Worm (Caenorhabditis elegans) whole organism, young adult: ENCODE data around the gene set-1.

ENCODE experiments used
- B0035.1 ChIP-seq: sonication (generic microtip); optimal IDR thresholded peaks from 2 replicates; lab custom pipeline; 2016; ENCODE audit warnings: missing genetic modification characterization, mild to moderate bottlenecking, missing compliant biosample characterization, missing genotype, missing genetic modification reagents
- B0261.1 ChIP-seq: sonication (generic microtip); optimal IDR thresholded peaks from 2 replicates; lab custom pipeline; 2016; ENCODE audit warnings: mild to moderate bottlenecking, missing genetic modification characterization, moderate library complexity, missing compliant biosample characterization
- B0336.3 ChIP-seq: fragments of 200-800 bp; sonication (Bioruptor generic); IDR thresholded peaks from 2 replicates; pipeline ENCODE4 v1.3.6; 2022; ENCODE audit warnings: missing genetic modification characterization, missing compliant biosample characterization
- C06A6.2 ChIP-seq: fragments of 200-800 bp; sonication (Bioruptor generic); conservative IDR thresholded peaks from 2 replicates; pipeline ENCODE4 v1.3.6; 2022; ENCODE audit warnings: missing genetic modification characterization, missing compliant biosample characterization
- D2030.7 ChIP-seq: fragments of 200-800 bp; sonication (Bioruptor generic); IDR thresholded peaks from 2 replicates; pipeline ENCODE4 v1.3.6; 2022; ENCODE audit warnings: missing genetic modification reagents, missing genetic modification characterization, missing compliant biosample characterization
- F22D6.2 ChIP-seq: sonication (generic microtip); optimal IDR thresholded peaks from 2 replicates; lab custom pipeline; 2016; ENCODE audit warnings: mild to moderate bottlenecking, missing genetic modification characterization, missing compliant biosample characterization
- F33H1.4 ChIP-seq: fragments of 200-800 bp; sonication (Bioruptor generic); IDR thresholded peaks from 2 replicates; pipeline ENCODE4 v1.3.6; 2022; ENCODE audit warnings: missing genetic modification reagents, missing genetic modification characterization, missing compliant biosample characterization
- F49E8.2 ChIP-seq: sonication (generic microtip); optimal IDR thresholded peaks from 3 replicates; lab custom pipeline; 2017; ENCODE audit warnings: missing genetic modification characterization, mild to moderate bottlenecking, missing compliant biosample characterization, antibody characterized with exemption, moderate library complexity; ENCODE audit not compliant: insufficient read depth
- T07F8.4 ChIP-seq: sonication (generic microtip); optimal IDR thresholded peaks from 2 replicates; lab custom pipeline; 2016; ENCODE audit warnings: mild to moderate bottlenecking, missing genetic modification characterization, moderate library complexity, missing compliant biosample characterization
- Y53F4B.3 ChIP-seq: fragments of 200-800 bp; sonication (Bioruptor generic); IDR thresholded peaks from 2 replicates; pipeline ENCODE4 v1.3.6; 2022; ENCODE audit warnings: missing genetic modification reagents, missing genetic modification characterization, missing compliant biosample characterization
- Y95B8A.8 ChIP-seq: fragments of 200-800 bp; sonication (Bioruptor generic); IDR thresholded peaks from 2 replicates; pipeline ENCODE4 v1.3.6; 2022; ENCODE audit warnings: missing genetic modification reagents, missing genetic modification characterization, missing compliant biosample characterization
- ama-1 ChIP-seq, 3 experiments: fragments of 150-350 bp in 1 of 3; sonication (generic microtip) in 2 of 3; optimal IDR thresholded peaks; 2 replicates each; lab custom pipeline; 2014 to 2018; ENCODE audit warnings: missing biosample characterization in 2 of 3, missing genetic modification characterization in 2 of 3, missing genetic modification reagents in 2 of 3
- aptf-2 ChIP-seq: fragments of 200-800 bp; sonication (Bioruptor generic); conservative IDR thresholded peaks from 2 replicates; pipeline ENCODE4 v1.3.6; 2022; ENCODE audit warnings: missing genetic modification reagents, missing genetic modification characterization, missing compliant biosample characterization
- athp-1 ChIP-seq: sonication (generic microtip); optimal IDR thresholded peaks from 2 replicates; lab custom pipeline; 2017; ENCODE audit warnings: mild to moderate bottlenecking, missing genetic modification characterization, missing compliant biosample characterization
- attf-5 ChIP-seq: fragments of 200-800 bp; sonication (Bioruptor generic); optimal IDR thresholded peaks from 2 replicates; lab custom pipeline; 2018; ENCODE audit warnings: mild to moderate bottlenecking, missing genetic modification characterization, missing compliant biosample characterization
- bed-2 ChIP-seq: fragments of 200-800 bp; sonication (Bioruptor generic); IDR thresholded peaks from 2 replicates; pipeline ENCODE4 v1.3.6; 2022; ENCODE audit warnings: missing genetic modification reagents, missing genetic modification characterization, missing compliant biosample characterization
- ccch-3 ChIP-seq: fragments of 200-800 bp; sonication (Bioruptor generic); optimal IDR thresholded peaks from 2 replicates; lab custom pipeline; 2018; ENCODE audit warnings: mild to moderate bottlenecking, missing genetic modification characterization, missing compliant biosample characterization
- cebp-2 ChIP-seq: fragments of 200-800 bp; sonication (Bioruptor generic); IDR thresholded peaks from 2 replicates; pipeline ENCODE4 v1.3.6; 2022; ENCODE audit warnings: missing genetic modification characterization, missing compliant biosample characterization
- ceh-40 ChIP-seq: fragments of 200-800 bp; sonication (Bioruptor generic); IDR thresholded peaks from 2 replicates; pipeline ENCODE4 v1.3.6; 2022; ENCODE audit warnings: missing genetic modification characterization, missing compliant biosample characterization
- chd-7 ChIP-seq: sonication (generic microtip); optimal IDR thresholded peaks from 2 replicates; lab custom pipeline; 2016; ENCODE audit warnings: mild to moderate bottlenecking, missing genetic modification characterization, moderate library complexity, missing compliant biosample characterization
- efl-1 ChIP-seq: fragments of 150-350 bp; optimal IDR thresholded peaks from 2 replicates; lab custom pipeline; 2014; ENCODE audit warnings: missing biosample characterization, missing genetic modification reagents, missing genetic modification characterization
- egl-44 ChIP-seq: fragments of 200-800 bp; sonication (Bioruptor generic); IDR thresholded peaks from 2 replicates; pipeline ENCODE4 v1.3.6; 2022; ENCODE audit warnings: missing genetic modification reagents, missing genetic modification characterization, missing compliant biosample characterization
- egrh-3 ChIP-seq: fragments of 200-800 bp; sonication (Bioruptor generic); IDR thresholded peaks from 2 replicates; pipeline ENCODE4 v1.3.6; 2022; ENCODE audit warnings: missing genetic modification reagents, missing genetic modification characterization, missing compliant biosample characterization
- hlh-26 ChIP-seq: fragments of 200-800 bp; sonication (Bioruptor generic); conservative IDR thresholded peaks from 2 replicates; pipeline ENCODE4 v1.3.6; 2022; ENCODE audit warnings: missing genetic modification reagents, missing genetic modification characterization, missing compliant biosample characterization
- lin-54 ChIP-seq: fragments of 200-800 bp; sonication (Bioruptor generic); optimal IDR thresholded peaks from 2 replicates; lab custom pipeline; 2018; ENCODE audit warnings: mild to moderate bottlenecking, missing genetic modification characterization, missing compliant biosample characterization
- lsl-1 ChIP-seq: fragments of 200-800 bp; sonication (Bioruptor generic); optimal IDR thresholded peaks from 2 replicates; lab custom pipeline; 2018; ENCODE audit warnings: mild to moderate bottlenecking, missing genetic modification characterization, moderate library complexity, missing compliant biosample characterization
- madf-6 ChIP-seq: fragments of 200-800 bp; sonication (Bioruptor generic); IDR thresholded peaks from 2 replicates; pipeline ENCODE4 v1.3.6; 2022; ENCODE audit warnings: missing genetic modification reagents, missing genetic modification characterization, missing compliant biosample characterization
- mcd-1 ChIP-seq: fragments of 200-800 bp; sonication (Bioruptor generic); IDR thresholded peaks from 2 replicates; pipeline ENCODE4 v1.3.6; 2022; ENCODE audit warnings: missing genetic modification reagents, missing genetic modification characterization, missing compliant biosample characterization
- mxl-1 ChIP-seq: sonication (generic microtip); optimal IDR thresholded peaks from 2 replicates; lab custom pipeline; 2016; ENCODE audit warnings: missing genetic modification characterization, missing compliant biosample characterization
- pbrm-1 ChIP-seq: fragments of 200-800 bp; sonication (Bioruptor generic); IDR thresholded peaks from 2 replicates; pipeline ENCODE4 v1.3.6; 2022; ENCODE audit warnings: missing genetic modification reagents, missing genetic modification characterization, missing compliant biosample characterization
- repo-1 ChIP-seq: sonication (generic microtip); optimal IDR thresholded peaks from 2 replicates; lab custom pipeline; 2017; ENCODE audit warnings: mild to moderate bottlenecking, missing genetic modification characterization, missing compliant biosample characterization
- rpc-1 ChIP-seq, 2 experiments: fragments of 150-350 bp in 1 of 2; sonication (generic microtip) in 1 of 2; optimal IDR thresholded peaks; 2 replicates each; lab custom pipeline; 2014 to 2018; ENCODE audit warnings: missing biosample characterization in 1 of 2, missing genetic modification characterization in 1 of 2, missing genetic modification reagents in 1 of 2, missing genotype in 1 of 2
- sdz-38 ChIP-seq: sonication (generic microtip); optimal IDR thresholded peaks from 2 replicates; lab custom pipeline; 2016; ENCODE audit warnings: missing genotype, missing genetic modification characterization, missing compliant biosample characterization
- snpc-3.4 ChIP-seq: sonication (generic microtip); optimal IDR thresholded peaks from 2 replicates; lab custom pipeline; 2017; ENCODE audit warnings: missing genetic modification characterization, mild to moderate bottlenecking, missing compliant biosample characterization, antibody characterized with exemption, moderate library complexity, missing genotype, missing genetic modification reagents
- snpc-4 ChIP-seq, 5 experiments: fragments of 150-350 bp in 1 of 5; sonication (generic microtip) in 4 of 5; optimal IDR thresholded peaks; 2 replicates each; lab custom pipeline; 2014 to 2018; ENCODE audit warnings: missing genetic modification characterization in 5 of 5, missing biosample characterization in 3 of 5, antibody characterized with exemption in 2 of 5, mild to moderate bottlenecking in 2 of 5, missing compliant biosample characterization in 2 of 5, missing genotype in 2 of 5, moderate library complexity in 2 of 5, missing genetic modification reagents in 1 of 5
- tbp1 ChIP-seq: fragments of 200-800 bp; sonication (Bioruptor generic); optimal IDR thresholded peaks from 2 replicates; lab custom pipeline; 2018; ENCODE audit warnings: mild to moderate bottlenecking, missing genetic modification characterization, missing compliant biosample characterization
- unc-62 ChIP-seq: fragments of 150-350 bp; optimal IDR thresholded peaks from 2 replicates; lab custom pipeline; 2014; ENCODE audit warnings: missing biosample characterization, missing genetic modification reagents, missing genetic modification characterization
- xnd-1 ChIP-seq: sonication (generic microtip); optimal IDR thresholded peaks from 2 replicates; lab custom pipeline; 2016; ENCODE audit warnings: missing genotype, missing genetic modification reagents, missing genetic modification characterization, missing compliant biosample characterization
- zim-3 ChIP-seq: sonication (generic microtip); optimal IDR thresholded peaks from 2 replicates; lab custom pipeline; 2017; ENCODE audit warnings: mild to moderate bottlenecking, missing genetic modification characterization, moderate library complexity, missing compliant biosample characterization
- ztf-25 ChIP-seq: fragments of 200-800 bp; sonication (Bioruptor generic); IDR thresholded peaks from 2 replicates; pipeline ENCODE4 v1.3.6; 2022; ENCODE audit warnings: missing genetic modification reagents, missing genetic modification characterization, missing compliant biosample characterization
- ztf-26 ChIP-seq: sonication (generic microtip); optimal IDR thresholded peaks from 2 replicates; lab custom pipeline; 2017; ENCODE audit warnings: missing genetic modification characterization, missing compliant biosample characterization
- ztf-3 ChIP-seq: fragments of 200-800 bp; sonication (Bioruptor generic); optimal IDR thresholded peaks from 2 replicates; lab custom pipeline; 2018; ENCODE audit warnings: mild to moderate bottlenecking, missing genetic modification characterization, missing compliant biosample characterization
- ztf-6 ChIP-seq: fragments of 200-800 bp; sonication (Bioruptor generic); IDR thresholded peaks from 2 replicates; pipeline ENCODE4 v1.3.6; 2022; ENCODE audit warnings: missing genetic modification reagents, missing genetic modification characterization, missing compliant biosample characterization

set-1 gene

DNA sequence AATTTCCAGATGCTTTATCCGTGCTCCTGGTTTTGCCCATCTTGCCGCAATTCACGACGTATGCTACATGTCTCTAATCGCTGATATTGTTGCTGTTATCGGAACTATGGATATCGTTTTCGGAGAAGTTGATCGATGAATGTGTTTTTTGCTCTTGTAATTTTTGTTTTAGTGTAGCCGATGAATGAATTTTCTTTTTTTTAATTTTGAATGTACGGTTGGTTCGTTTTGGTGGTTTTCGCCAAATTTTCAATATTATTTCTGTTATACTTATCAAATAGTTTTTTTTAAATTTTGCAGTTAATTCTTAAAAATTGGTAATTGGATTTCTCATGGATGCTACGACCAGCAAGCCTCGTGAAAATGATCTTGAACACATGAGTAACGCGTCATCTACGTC lies 14.8 kb upstream of the set-1 start, which contains the start of gene T26A5.2:
Gene T26A5.2 (plus strand): TSS at position 301 of the 400 bp plus-strand sequence.
- TF ChIP-seq ztf-3 (GFP tag; lab: Kevin White, UChicago) (no peak), ceh-40 (no peak), rpc-1 (optimal IDR thresholded peaks at IDR 0.05; lab: Kevin White, UChicago) (no peak), rpc-1 (tag; optimal IDR thresholded peaks at IDR 0.05; lab: Kevin White, UChicago) (no peak), F49E8.2 (tag; lab: Kevin White, UChicago) (no peak), athp-1 (tag; lab: Kevin White, UChicago) (no peak), snpc-3.4 (tag; lab: Kevin White, UChicago) (no peak), ztf-25 (GFP tag; lab: Robert Waterston, UW) (no peak), ama-1 (optimal IDR thresholded peaks at IDR 0.05; lab: Kevin White, UChicago) (no peak), ama-1 (GFP tag; optimal IDR thresholded peaks at IDR 0.05; lab: Kevin White, UChicago) (no peak), B0336.3 (no peak), mxl-1 (tag; lab: Kevin White, UChicago) (no peak), ztf-6 (GFP tag; lab: Robert Waterston, UW) (no peak), ccch-3 (GFP tag; lab: Kevin White, UChicago) (no peak), xnd-1 (no peak), bed-2 (GFP tag; lab: Robert Waterston, UW) (no peak), egl-44 (GFP tag; lab: Robert Waterston, UW) (no peak), zim-3 (tag; lab: Kevin White, UChicago) (no peak)

DNA sequence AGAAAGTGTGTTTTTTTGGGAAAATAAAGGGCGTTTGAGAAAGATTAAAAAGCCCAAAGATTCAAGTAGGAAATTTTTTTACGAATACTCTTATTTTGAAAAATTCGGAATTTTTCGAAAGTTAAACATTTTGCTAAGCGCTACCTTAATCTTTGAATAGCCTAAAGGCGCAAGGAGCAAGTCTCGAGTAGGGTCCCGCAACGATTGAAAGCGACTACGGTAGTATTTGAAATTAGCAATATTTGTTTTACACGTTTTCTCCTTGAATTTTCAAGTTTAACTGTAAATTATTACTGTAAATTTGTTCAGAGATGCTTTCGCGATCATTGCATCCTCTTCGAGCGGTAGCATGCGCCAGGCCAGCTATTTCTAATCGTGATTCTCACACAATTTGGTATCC lies 12.7 kb upstream of the set-1 start, which contains the start of gene nduf-2.2:
Gene nduf-2.2 (plus strand): TSS at position 310 of the 400 bp plus-strand sequence.
- TF ChIP-seq efl-1 (GFP tag; lab: Kevin White, UChicago): peak; percentile 6
- no peak for TF ChIP-seq egrh-3 (GFP tag; lab: Robert Waterston, UW)
- TF ChIP-seq lsl-1 (GFP tag; lab: Kevin White, UChicago): peak; percentile 85
- no peak for TF ChIP-seq F49E8.2 (tag; lab: Kevin White, UChicago)
- TF ChIP-seq repo-1 (tag; lab: Kevin White, UChicago): no peak
- TF ChIP-seq lin-54 (GFP tag; lab: Kevin White, UChicago): peak; percentile 24
- no peak for TF ChIP-seq snpc-4 (GFP tag; optimal IDR thresholded peaks at IDR 0.05; lab: Kevin White, UChicago)
- no peak for TF ChIP-seq snpc-4 (tag; optimal IDR thresholded peaks at IDR 0.05; lab: Kevin White, UChicago)
- no peak for TF ChIP-seq aptf-2 (GFP tag; lab: Robert Waterston, UW)
- TF ChIP-seq bed-2 (GFP tag; lab: Robert Waterston, UW): no peak
- no peak for TF ChIP-seq F22D6.2 (tag; lab: Kevin White, UChicago)
- 0 out of 2 replicates have a peak, but pooled peaks have one; percentile 15 for TF ChIP-seq D2030.7
- TF ChIP-seq C06A6.2 (GFP tag; lab: Robert Waterston, UW): no peak
- TF ChIP-seq sdz-38 (tag; lab: Kevin White, UChicago): no peak
- no peak for TF ChIP-seq ztf-26 (tag; lab: Kevin White, UChicago)
- TF ChIP-seq cebp-2 (GFP tag; lab: Robert Waterston, UW): no peak
- TF ChIP-seq hlh-26: no peak
- TF ChIP-seq T07F8.4: no peak
- TF ChIP-seq pbrm-1 (GFP tag; lab: Robert Waterston, UW): no peak
- TF ChIP-seq tbp1 (GFP tag; lab: Kevin White, UChicago): no peak
- TF ChIP-seq B0035.1 (tag; lab: Kevin White, UChicago): no peak
- no peak for TF ChIP-seq chd-7 (tag; lab: Kevin White, UChicago)
- no peak for TF ChIP-seq attf-5 (GFP tag; lab: Kevin White, UChicago)
- no peak for TF ChIP-seq mcd-1 (GFP tag; lab: Robert Waterston, UW)
- TF ChIP-seq F33H1.4 (GFP tag; lab: Robert Waterston, UW): peak; percentile 84
- TF ChIP-seq Y95B8A.8 (GFP tag; lab: Robert Waterston, UW): no peak
- no peak for TF ChIP-seq Y53F4B.3 (GFP tag; lab: Robert Waterston, UW)
- TF ChIP-seq B0261.1 (tag; lab: Kevin White, UChicago): no peak
- no peak for TF ChIP-seq mxl-1 (tag; lab: Kevin White, UChicago)
- TF ChIP-seq xnd-1: peak; percentile 23
- no peak for TF ChIP-seq unc-62 (GFP tag; lab: Kevin White, UChicago)
- peak; percentile 67 for TF ChIP-seq madf-6 (GFP tag; lab: Robert Waterston, UW)
- TF ChIP-seq, all 124 proteins: peak for 7
